Fruit fly (Drosophila melanogaster): ENCODE measurements around the gene CG13312.

- TF ChIP-seq Dfd (GFP tag; optimal IDR thresholded peaks at IDR 0.05) (no peak), N (GFP tag; optimal IDR thresholded peaks at IDR 0.05) (no peak)
These were observed 41.0 kb downstream of the CG13312 start for dm6 chr3L:8765969-8766538.
